Fruit fly (Drosophila melanogaster) whole organism, wandering third instar larva: ENCODE measurements around the gene sd.

Experiments used
- Dfd ChIP-seq: fragments of >200 bp; optimal IDR thresholded peaks from 2 replicates; lab custom pipeline; 2017; ENCODE audit warnings: missing biosample characterization, missing genetic modification characterization
- GATAd ChIP-seq: sonication (Bioruptor generic); optimal IDR thresholded peaks from 2 replicates; lab custom pipeline; 2016; ENCODE audit warnings: missing biosample characterization, missing genetic modification characterization
- HLH106 ChIP-seq: fragments of 200-800 bp; optimal IDR thresholded peaks from 3 replicates; lab custom pipeline; 2019; ENCODE audit warnings: missing biosample characterization, mild to moderate bottlenecking, missing genetic modification characterization, moderate library complexity
- Hr78 ChIP-seq: fragments of >200 bp; optimal IDR thresholded peaks from 2 replicates; lab custom pipeline; 2017; ENCODE audit warnings: missing biosample characterization, missing genetic modification characterization
- Vsx2 ChIP-seq: fragments of 200-300, 225-300 bp; sonication (Bioruptor generic); optimal IDR thresholded peaks from 2 replicates; lab custom pipeline; 2018; ENCODE audit warnings: missing biosample characterization, missing genetic modification characterization; ENCODE audit not compliant: partially characterized antibody
- dsf ChIP-seq: sonication (Bioruptor generic); optimal IDR thresholded peaks from 2 replicates; lab custom pipeline; 2016; ENCODE audit warnings: missing biosample characterization, missing genetic modification characterization, borderline replicate concordance
- h ChIP-seq: fragments of 200-800 bp; sonication (Bioruptor generic); optimal IDR thresholded peaks from 3 replicates; lab custom pipeline; 2016; ENCODE audit warnings: missing biosample characterization, mild to moderate bottlenecking, missing genetic modification characterization
- pan ChIP-seq: fragments of >200 bp; optimal IDR thresholded peaks from 2 replicates; lab custom pipeline; 2017
- psq ChIP-seq: fragments of 200-800 bp; sonication (Bioruptor generic); optimal IDR thresholded peaks from 3 replicates; lab custom pipeline; 2017; ENCODE audit warnings: missing biosample characterization, mild to moderate bottlenecking, missing genetic modification characterization, moderate library complexity
- rgr ChIP-seq: fragments of 200-800 bp; sonication (Bioruptor generic); optimal IDR thresholded peaks from 3 replicates; lab custom pipeline; 2016; ENCODE audit warnings: missing biosample characterization, mild to moderate bottlenecking, missing genetic modification characterization

- TF ChIP-seq pan (lab: Kevin White, UChicago) (no peak), Hr78 (GFP tag; lab: Kevin White, UChicago) (no peak), dsf (GFP tag; lab: Kevin White, UChicago) (no peak), Vsx2 (GFP tag; lab: Kevin White, UChicago) (no peak), HLH106 (peak; percentile 5), GATAd (GFP tag; lab: Kevin White, UChicago) (no peak), h (GFP tag; lab: Kevin White, UChicago) (no peak), psq (GFP tag; lab: Kevin White, UChicago) (no peak), Dfd (GFP tag; lab: Kevin White, UChicago) (no peak), rgr (GFP tag; lab: Kevin White, UChicago) (no peak)
These were observed 14.5 kb downstream of the sd start for dm6 chrX:15818608-15819184.
